Fruit fly (Drosophila melanogaster): ENCODE measurements around the gene CG31142.

CG31142 gene

DNA sequence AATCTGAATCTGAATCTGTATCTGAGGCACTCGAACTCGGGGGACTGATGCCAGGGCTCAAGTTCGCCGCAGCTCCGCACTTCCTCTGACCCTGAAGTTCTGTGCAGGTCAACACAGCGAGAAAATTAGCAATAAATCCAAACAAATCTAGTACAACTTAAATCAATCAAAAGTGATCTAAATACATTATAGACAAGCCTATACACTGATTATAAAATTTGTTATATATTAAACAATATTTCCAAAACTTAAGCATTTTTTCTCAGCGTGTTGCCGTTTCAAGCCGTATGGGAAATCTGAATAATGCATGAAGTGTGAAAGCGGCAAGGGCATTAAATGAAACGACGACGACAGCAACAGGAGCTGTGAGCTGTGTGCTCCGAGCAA is 14.0 kb upstream of the CG31142 start (continued):
- TF ChIP-seq ATbp (GFP tag; optimal IDR thresholded peaks at IDR 0.05) (peak; percentile 17), Fer1 (GFP tag; optimal IDR thresholded peaks at IDR 0.05) (peak; percentile 57), CG17359 (tag; optimal IDR thresholded peaks at IDR 0.05) (peak; percentile 41), CG9932 (GFP tag; IDR thresholded peaks at IDR 0.05) (peak; percentile 57), Dbx (GFP tag; IDR thresholded peaks at IDR 0.05) (peak; percentile 56; the same call in 2 of the 3 replicates), CG2712 (tag; optimal IDR thresholded peaks at IDR 0.05) (peak; percentile 47)

DNA sequence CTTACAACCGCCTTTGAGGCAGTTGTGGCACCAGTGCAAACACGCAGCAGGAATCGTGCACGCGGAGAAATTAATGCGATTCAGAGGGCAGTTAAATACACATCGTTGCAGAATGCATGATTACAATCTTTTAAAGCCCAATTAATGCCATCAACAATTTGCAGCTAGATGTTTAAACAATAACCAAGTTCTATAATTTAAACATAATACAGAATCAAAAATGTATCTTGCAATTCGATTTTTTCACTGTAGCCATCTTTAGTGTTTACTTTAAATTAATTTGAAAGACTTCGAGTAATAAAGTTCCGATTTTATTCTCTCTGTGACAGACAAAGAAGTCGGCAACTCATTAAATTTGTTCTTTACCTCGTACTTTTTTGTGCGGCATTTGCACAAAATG is 13.1 kb upstream of the CG31142 start:
- no peak for TF ChIP-seq CG2202 (tag; optimal IDR thresholded peaks at IDR 0.05)
- TF ChIP-seq oc (tag; optimal IDR thresholded peaks at IDR 0.05) = no peak
- no peak for TF ChIP-seq CkIIα-i1 (GFP tag; IDR thresholded peaks at IDR 0.05)
- peak; percentile 3 for TF ChIP-seq nmo (GFP tag; optimal IDR thresholded peaks at IDR 0.05)
- no peak for TF ChIP-seq Sox100B (GFP tag; optimal IDR thresholded peaks at IDR 0.05)
- peak; percentile 3 for TF ChIP-seq unpg (GFP tag; optimal IDR thresholded peaks at IDR 0.05)
- TF ChIP-seq caup (GFP tag; optimal IDR thresholded peaks at IDR 0.05; ENCODE audit: severe bottlenecking) = no peak
- TF ChIP-seq tup (GFP tag; optimal IDR thresholded peaks at IDR 0.05) = no peak
- TF ChIP-seq Hr39 (optimal IDR thresholded peaks at IDR 0.05) = no peak
- no peak for TF ChIP-seq Optix (GFP tag; IDR thresholded peaks at IDR 0.05)
- TF ChIP-seq cas (GFP tag; IDR thresholded peaks at IDR 0.05) = no peak
- TF ChIP-seq bsh (GFP tag; optimal IDR thresholded peaks at IDR 0.05) = peak; percentile 27 to 74
- no peak for TF ChIP-seq Rx (GFP tag; IDR thresholded peaks at IDR 0.05)
- TF ChIP-seq scrt (GFP tag; optimal IDR thresholded peaks at IDR 0.05) = no peak
- TF ChIP-seq corto (GFP tag; optimal IDR thresholded peaks at IDR 0.05) = no peak
- TF ChIP-seq CG16863 (GFP tag; optimal IDR thresholded peaks at IDR 0.05) = no peak
- TF ChIP-seq CG17385 (GFP tag; optimal IDR thresholded peaks at IDR 0.05) = no peak
- TF ChIP-seq CG6272 (GFP tag; IDR thresholded peaks at IDR 0.05) = no peak
- no peak for TF ChIP-seq CG30020 (tag; optimal IDR thresholded peaks at IDR 0.05)
- TF ChIP-seq az2 (GFP tag; optimal IDR thresholded peaks at IDR 0.05) = peak; percentile 1
- no peak for TF ChIP-seq tin (GFP tag; optimal IDR thresholded peaks at IDR 0.05)
- no peak for TF ChIP-seq ase (GFP tag; IDR thresholded peaks at IDR 0.05)
- TF ChIP-seq HLH3B (GFP tag; IDR thresholded peaks at IDR 0.05) = 0 out of 2 replicates have a peak, but pooled peaks have one; percentile 5
- no peak for TF ChIP-seq lmd (GFP tag; IDR thresholded peaks at IDR 0.05)
- TF ChIP-seq CG11723 (GFP tag; optimal IDR thresholded peaks at IDR 0.05) = no peak
- TF ChIP-seq h (optimal IDR thresholded peaks at IDR 0.05) = no peak
- TF ChIP-seq CG8281 (tag; optimal IDR thresholded peaks at IDR 0.05) = no peak
- TF ChIP-seq CG10654 (GFP tag; optimal IDR thresholded peaks at IDR 0.05) = no peak
- TF ChIP-seq YL-1 (GFP tag; optimal IDR thresholded peaks at IDR 0.05) = no peak
- no peak for TF ChIP-seq CG15514 (GFP tag; optimal IDR thresholded peaks at IDR 0.05)
- peak; percentile 53 for TF ChIP-seq Ets65A (GFP tag)
- TF ChIP-seq gro (GFP tag; optimal IDR thresholded peaks at IDR 0.05) = no peak
- no peak for TF ChIP-seq Deaf1 (tag; optimal IDR thresholded peaks at IDR 0.05)
- no peak for TF ChIP-seq Kr (GFP tag; optimal IDR thresholded peaks at IDR 0.05)
- TF ChIP-seq Myb (GFP tag; optimal IDR thresholded peaks at IDR 0.05) = no peak
- no peak for TF ChIP-seq CG9932 (GFP tag; IDR thresholded peaks at IDR 0.05)
- TF ChIP-seq CG1529 (GFP tag; optimal IDR thresholded peaks at IDR 0.05) = no peak
- no peak for TF ChIP-seq seq (GFP tag; IDR thresholded peaks at IDR 0.05)
- TF ChIP-seq Pdp1 (GFP tag; optimal IDR thresholded peaks at IDR 0.05) = no peak
- no peak for TF ChIP-seq p53 (GFP tag; optimal IDR thresholded peaks at IDR 0.05)
- TF ChIP-seq Blimp-1 (GFP tag; optimal IDR thresholded peaks at IDR 0.05) = peak; percentile 20
- TF ChIP-seq ro (GFP tag; IDR thresholded peaks at IDR 0.05) = no peak
- no peak for TF ChIP-seq Elba2 (GFP tag; optimal IDR thresholded peaks at IDR 0.05)
- peak; percentile 21 for TF ChIP-seq CG10979 (tag; optimal IDR thresholded peaks at IDR 0.05)
- TF ChIP-seq CrebB (tag; optimal IDR thresholded peaks at IDR 0.05) = no peak
- TF ChIP-seq trh (GFP tag; optimal IDR thresholded peaks at IDR 0.05) = no peak

Data from whole organism, embryonic.